Worm (Caenorhabditis elegans) whole organism, late embryonic: ENCODE results near the gene C23G10.1.

Experiments used
- ceh-14 ChIP-seq: sonication (generic microtip); optimal IDR thresholded peaks from 2 replicates; lab custom pipeline; 2016; ENCODE audit warnings: missing genotype, missing genetic modification characterization, missing compliant biosample characterization
- ceh-2 ChIP-seq: sonication (generic microtip); optimal IDR thresholded peaks from 2 replicates; lab custom pipeline; 2016; ENCODE audit warnings: missing genotype, missing genetic modification characterization, missing compliant biosample characterization
- fkh-10 ChIP-seq: fragments of 150-350 bp; optimal IDR thresholded peaks from 2 replicates; lab custom pipeline; 2014; ENCODE audit warnings: missing biosample characterization, missing genetic modification reagents, missing genetic modification characterization
- hlh-15 ChIP-seq: sonication (generic microtip); optimal IDR thresholded peaks from 2 replicates; lab custom pipeline; 2016; ENCODE audit warnings: missing genetic modification characterization, missing compliant biosample characterization
- hlh-6 ChIP-seq: sonication (generic microtip); optimal IDR thresholded peaks from 2 replicates; lab custom pipeline; 2016; ENCODE audit warnings: missing genotype, missing genetic modification characterization, missing compliant biosample characterization
- hlh-8 ChIP-seq: sonication (generic microtip); optimal IDR thresholded peaks from 2 replicates; lab custom pipeline; 2016; ENCODE audit warnings: missing genotype, missing genetic modification characterization, missing compliant biosample characterization
- nfya-1 ChIP-seq: sonication (generic microtip); optimal IDR thresholded peaks from 2 replicates; lab custom pipeline; 2017; ENCODE audit warnings: missing genetic modification characterization, mild to moderate bottlenecking, missing compliant biosample characterization, antibody characterized with exemption, moderate library complexity
- nhr-11 ChIP-seq: fragments of 150-350 bp; optimal IDR thresholded peaks from 2 replicates; lab custom pipeline; 2014; ENCODE audit warnings: missing biosample characterization, missing genetic modification characterization
- pqm-1 ChIP-seq: sonication (generic microtip); optimal IDR thresholded peaks from 2 replicates; lab custom pipeline; 2016; ENCODE audit warnings: missing genetic modification characterization, missing compliant biosample characterization
- unc-86 ChIP-seq: sonication (generic microtip); optimal IDR thresholded peaks from 2 replicates; lab custom pipeline; 2016; ENCODE audit warnings: missing genetic modification characterization, missing compliant biosample characterization
- zip-5 ChIP-seq: sonication (generic microtip); optimal IDR thresholded peaks from 2 replicates; lab custom pipeline; 2016; ENCODE audit warnings: missing genetic modification characterization, missing compliant biosample characterization
- ztf-16 ChIP-seq: sonication (generic microtip); optimal IDR thresholded peaks from 2 replicates; lab custom pipeline; 2017; ENCODE audit warnings: missing genetic modification characterization, missing compliant biosample characterization

DNA sequence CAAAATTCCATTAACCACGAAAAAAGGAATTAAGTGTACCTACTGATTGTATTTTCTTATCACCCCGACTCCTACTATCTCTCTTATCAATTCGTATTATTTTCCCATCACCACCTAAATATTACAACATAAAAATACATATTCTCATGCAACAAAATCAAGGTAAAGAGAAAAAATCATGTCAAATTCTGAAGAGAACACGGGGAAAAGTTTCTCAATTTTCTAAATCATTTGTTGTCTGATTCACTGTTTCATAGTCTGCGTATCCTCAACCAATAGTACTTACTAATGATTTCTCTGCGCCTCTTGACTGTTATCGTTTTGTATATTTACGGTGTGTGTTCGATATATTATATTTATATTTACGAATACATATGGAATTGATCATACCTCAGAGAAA lies 22.8 kb downstream of the C23G10.1 start:
- TF ChIP-seq nhr-11 (tag; lab: Kevin White, UChicago) (no peak), pqm-1 (tag; lab: Kevin White, UChicago) (no peak), zip-5 (tag; lab: Kevin White, UChicago) (no peak), ceh-14 (tag; lab: Kevin White, UChicago) (no peak), ceh-2 (tag; lab: Kevin White, UChicago) (no peak), hlh-8 (tag; lab: Kevin White, UChicago) (no peak), hlh-15 (no peak), fkh-10 (GFP tag; lab: Kevin White, UChicago) (no peak), hlh-6 (tag; lab: Kevin White, UChicago) (no peak), unc-86 (no peak), nfya-1 (no peak), ztf-16 (no peak)
